Worm (Caenorhabditis elegans): ENCODE data around the gene Y53C12A.8.

- no peak for TF ChIP-seq sox-2 (GFP tag; IDR thresholded peaks at IDR 0.05)
- TF ChIP-seq ceh-9 (tag; optimal IDR thresholded peaks at IDR 0.05) = no peak
Observed at ce11 chrII:9724464-9724863, 24.2 kb upstream of the Y53C12A.8 start, which contains the start of gene cutl-2.

Measured in whole organism, late embryonic.